Fruit fly (Drosophila melanogaster) Kc167 (cell line): ENCODE results near the gene Myo31DF.

Experiments
- Myc ChIP-seq: fragments of >200 bp; optimal IDR thresholded peaks from 2 replicates; lab custom pipeline; 2017; ENCODE audit warnings: missing external identifiers
- Sin3A ChIP-seq: fragments of >200 bp; optimal IDR thresholded peaks from 2 replicates; lab custom pipeline; 2018; ENCODE audit warnings: missing external identifiers
- h ChIP-seq: fragments of >200 bp; optimal IDR thresholded peaks from 3 replicates; lab custom pipeline; 2018; ENCODE audit warnings: missing external identifiers
- insv ChIP-seq: fragments of >200 bp; optimal IDR thresholded peaks from 3 replicates; lab custom pipeline; 2018; ENCODE audit warnings: missing external identifiers
- psq ChIP-seq: fragments of >200 bp; optimal IDR thresholded peaks from 2 replicates; lab custom pipeline; 2017; ENCODE audit warnings: missing external identifiers
- ttk ChIP-seq: sonication (Bioruptor generic); optimal IDR thresholded peaks from 2 replicates; lab custom pipeline; 2017; ENCODE audit warnings: missing external identifiers

Myo31DF gene

dm6 chr2L:10495495-10495894 is 11.1 kb downstream of the Myo31DF start:
- no peak for TF ChIP-seq psq (lab: Kevin White, UChicago)
- TF ChIP-seq h (lab: Kevin White, UChicago), result no peak
- TF ChIP-seq insv (lab: Kevin White, UChicago), result no peak
- no peak for TF ChIP-seq ttk (lab: Kevin White, UChicago)
- no peak for TF ChIP-seq Myc (lab: Kevin White, UChicago)
- no peak for TF ChIP-seq Sin3A (lab: Kevin White, UChicago)

dm6 chr2L:10491354-10491753 is 15.2 kb downstream of the Myo31DF start, which contains the start of gene CG13144:
Gene CG13144 (minus strand): TSS chr2L:10491454.
- TF ChIP-seq Myc (lab: Kevin White, UChicago), result no peak
- TF ChIP-seq psq (lab: Kevin White, UChicago), result no peak
- no peak for TF ChIP-seq h (lab: Kevin White, UChicago)
- no peak for TF ChIP-seq ttk (lab: Kevin White, UChicago)
- TF ChIP-seq insv (lab: Kevin White, UChicago), result no peak
- no peak for TF ChIP-seq Sin3A (lab: Kevin White, UChicago)

DNA sequence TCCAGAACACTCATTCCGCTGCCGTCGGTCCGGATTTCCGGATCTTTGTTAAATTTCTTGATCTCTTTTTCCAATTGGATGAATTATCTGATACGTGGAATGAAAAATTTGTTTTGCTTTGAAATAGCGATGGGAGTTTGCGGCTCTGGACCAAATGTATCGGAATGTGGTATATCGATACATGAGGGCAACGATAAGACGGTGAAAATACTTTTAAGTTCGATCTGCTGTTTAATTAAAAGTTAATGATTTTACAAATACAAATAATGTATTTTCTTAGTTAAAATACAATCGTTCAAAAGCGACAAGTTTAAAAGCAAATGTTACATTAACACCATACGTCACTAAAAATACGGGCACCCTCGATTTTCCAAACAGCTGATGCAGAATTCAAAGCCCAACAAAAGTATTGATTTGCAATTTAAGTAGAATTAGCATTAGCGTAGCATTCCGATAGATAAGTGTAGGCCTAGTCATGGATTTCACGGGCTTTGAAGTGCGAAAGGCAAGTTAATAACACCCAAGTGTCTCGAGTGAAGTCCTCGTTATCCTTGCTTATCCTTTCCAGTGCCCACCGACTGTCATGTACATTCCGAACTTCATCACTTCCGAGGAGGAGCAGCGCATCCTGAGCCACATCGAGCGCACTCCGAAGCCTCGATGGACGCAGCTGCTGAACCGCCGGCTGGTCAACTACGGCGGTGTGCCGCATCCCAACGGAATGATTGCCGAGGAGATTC is 17.9 kb downstream of the Myo31DF start, which contains the start of the genes Cog4 and CG6144:
TSS of gene Cog4 (minus strand) at position 139 of the 740 bp plus-strand sequence.
TSS of gene CG6144 (plus strand) at position 211 of the 740 bp plus-strand sequence.
- TF ChIP-seq insv (lab: Kevin White, UChicago), result no peak
- no peak for TF ChIP-seq Myc (lab: Kevin White, UChicago)
- TF ChIP-seq Sin3A (lab: Kevin White, UChicago), result no peak
- no peak for TF ChIP-seq psq (lab: Kevin White, UChicago)
- no peak for TF ChIP-seq h (lab: Kevin White, UChicago)
- no peak for TF ChIP-seq ttk (lab: Kevin White, UChicago)

dm6 chr2L:10483073-10483472 is 23.5 kb downstream of the Myo31DF start, which contains the start of gene Grip75:
Gene Grip75 (plus strand): TSS chr2L:10483295.
- TF ChIP-seq Myc (lab: Kevin White, UChicago), result no peak
- TF ChIP-seq insv (lab: Kevin White, UChicago), result no peak
- no peak for TF ChIP-seq psq (lab: Kevin White, UChicago)
- TF ChIP-seq h (lab: Kevin White, UChicago), result no peak
- TF ChIP-seq Sin3A (lab: Kevin White, UChicago), result no peak
- no peak for TF ChIP-seq ttk (lab: Kevin White, UChicago)

DNA sequence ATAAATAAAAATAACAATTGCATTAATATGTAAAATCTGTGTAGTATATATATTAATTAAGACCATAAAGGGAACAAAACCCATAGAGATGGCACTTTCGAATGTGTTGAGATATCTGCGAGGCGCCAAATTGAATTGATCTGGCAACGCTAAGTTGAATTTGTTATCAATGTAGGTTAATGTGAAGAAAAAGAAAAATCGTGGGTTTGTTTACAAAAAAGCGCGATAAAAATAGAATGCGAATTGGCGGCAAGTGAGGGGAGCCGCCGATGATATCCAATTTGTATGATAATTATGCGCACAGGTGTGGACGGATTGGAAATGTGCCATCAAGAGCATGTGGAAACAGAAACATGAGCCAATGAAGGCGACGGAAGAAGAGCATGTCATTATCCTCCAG is 26.7 kb downstream of the Myo31DF start:
- no peak for TF ChIP-seq h (lab: Kevin White, UChicago)

dm6 chr2L:10476879-10477278 is 29.7 kb downstream of the Myo31DF start, which contains the start of gene RluA-2:
Gene RluA-2 (plus strand): TSS chr2L:10477073.
- no peak for TF ChIP-seq ttk (lab: Kevin White, UChicago)
- TF ChIP-seq insv (lab: Kevin White, UChicago), result no peak
- no peak for TF ChIP-seq Sin3A (lab: Kevin White, UChicago)

DNA sequence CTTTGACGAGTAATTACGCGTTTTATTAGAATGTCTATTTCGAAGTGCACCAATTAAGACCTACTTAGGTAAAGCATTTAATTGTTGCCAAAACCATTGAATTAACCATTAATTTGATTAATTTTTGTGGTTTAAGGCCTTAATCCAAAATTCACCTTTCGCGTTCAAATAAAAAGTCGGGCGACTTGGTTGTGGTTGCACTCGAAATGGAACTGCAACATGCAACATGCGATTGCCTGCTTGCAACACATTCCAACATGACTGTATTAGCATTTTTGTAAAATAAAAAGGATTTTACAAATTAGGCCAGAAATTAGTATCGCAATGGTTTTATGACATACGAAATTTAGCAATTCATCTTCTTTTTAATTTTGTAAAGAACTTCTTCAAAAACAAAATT is 31.8 kb downstream of the Myo31DF start:
- TF ChIP-seq ttk (lab: Kevin White, UChicago) (no peak), psq (lab: Kevin White, UChicago) (no peak), insv (lab: Kevin White, UChicago) (no peak), Sin3A (lab: Kevin White, UChicago) (no peak), Myc (lab: Kevin White, UChicago) (no peak), h (lab: Kevin White, UChicago) (no peak)

dm6 chr2L:10474268-10474678 is 32.3 kb downstream of the Myo31DF start, which contains the start of gene RluA-1:
Gene RluA-1 (minus strand): TSS chr2L:10474349.
- TF ChIP-seq Sin3A (lab: Kevin White, UChicago) (no peak), h (lab: Kevin White, UChicago) (no peak), Myc (lab: Kevin White, UChicago) (no peak), ttk (lab: Kevin White, UChicago) (no peak)

- TF ChIP-seq Sin3A (lab: Kevin White, UChicago) (no peak), h (lab: Kevin White, UChicago) (no peak), psq (lab: Kevin White, UChicago) (no peak), insv (lab: Kevin White, UChicago) (no peak), ttk (lab: Kevin White, UChicago) (no peak), Myc (lab: Kevin White, UChicago) (no peak)
These were observed 34.3 kb downstream of the Myo31DF start for dm6 chr2L:10472257-10472656.

dm6 chr2L:10470211-10470610 is 36.4 kb downstream of the Myo31DF start:
- TF ChIP-seq psq (lab: Kevin White, UChicago) (no peak), h (lab: Kevin White, UChicago) (no peak), Sin3A (lab: Kevin White, UChicago) (no peak), Myc (lab: Kevin White, UChicago) (no peak), ttk (lab: Kevin White, UChicago) (no peak), insv (lab: Kevin White, UChicago) (no peak)

dm6 chr2L:10468978-10469377 is 37.6 kb downstream of the Myo31DF start:
- TF ChIP-seq psq (lab: Kevin White, UChicago) (no peak), h (lab: Kevin White, UChicago) (no peak), Sin3A (lab: Kevin White, UChicago) (no peak), insv (lab: Kevin White, UChicago) (no peak), ttk (lab: Kevin White, UChicago) (no peak), Myc (lab: Kevin White, UChicago) (no peak)
